Fruit fly (Drosophila melanogaster): ENCODE data around the gene Yif1.

Gene Yif1

DNA sequence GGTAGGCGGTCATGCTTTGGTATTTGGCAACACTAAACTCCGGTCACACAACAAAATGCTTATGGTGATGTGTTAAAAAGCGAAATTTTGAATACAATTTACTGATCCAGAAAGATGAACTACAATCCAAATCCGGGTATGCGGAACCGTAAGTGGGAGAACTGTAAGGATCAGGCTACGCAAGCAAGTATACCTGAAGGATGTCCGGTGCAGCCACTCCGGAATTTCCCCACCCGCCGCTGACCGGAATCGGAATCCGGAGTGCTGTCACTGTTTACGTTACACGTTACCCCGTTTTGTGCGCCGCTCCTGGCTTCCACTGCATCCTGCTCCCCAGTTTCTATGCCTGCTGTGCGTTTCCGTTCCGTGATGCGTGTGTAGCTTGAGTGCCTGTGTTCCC is at the start of gene Yif1:
Yif1 (plus strand) TSS at position 8 of the 400 bp plus-strand sequence.
- peak; percentile 87 for TF ChIP-seq CG1621 (tag; optimal IDR thresholded peaks at IDR 0.05)
- TF ChIP-seq CG3919 (GFP tag; optimal IDR thresholded peaks at IDR 0.05), result no peak
- no peak for TF ChIP-seq CG10631 (GFP tag; optimal IDR thresholded peaks at IDR 0.05)

DNA sequence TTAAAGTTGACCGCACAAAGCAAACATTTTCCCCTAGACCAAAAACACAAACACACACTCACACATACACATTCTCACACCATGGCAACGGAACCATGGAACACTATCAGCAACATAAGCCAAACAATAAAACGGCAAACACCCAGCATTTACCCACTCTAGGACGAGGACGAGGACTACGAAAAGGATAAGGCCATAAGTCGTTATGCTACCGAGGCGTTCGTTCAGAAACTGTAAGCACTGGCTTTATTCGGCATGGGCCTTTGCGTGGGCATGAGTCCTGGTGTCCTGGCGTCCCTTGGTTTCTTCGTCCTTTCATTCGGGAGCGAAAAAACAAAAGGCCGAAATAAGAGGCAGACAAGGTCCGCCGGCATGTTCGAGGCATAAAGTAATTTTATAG is 47.4 kb upstream of the Yif1 start:
- TF ChIP-seq CG6808 (GFP tag; optimal IDR thresholded peaks at IDR 0.05), result no peak

DNA sequence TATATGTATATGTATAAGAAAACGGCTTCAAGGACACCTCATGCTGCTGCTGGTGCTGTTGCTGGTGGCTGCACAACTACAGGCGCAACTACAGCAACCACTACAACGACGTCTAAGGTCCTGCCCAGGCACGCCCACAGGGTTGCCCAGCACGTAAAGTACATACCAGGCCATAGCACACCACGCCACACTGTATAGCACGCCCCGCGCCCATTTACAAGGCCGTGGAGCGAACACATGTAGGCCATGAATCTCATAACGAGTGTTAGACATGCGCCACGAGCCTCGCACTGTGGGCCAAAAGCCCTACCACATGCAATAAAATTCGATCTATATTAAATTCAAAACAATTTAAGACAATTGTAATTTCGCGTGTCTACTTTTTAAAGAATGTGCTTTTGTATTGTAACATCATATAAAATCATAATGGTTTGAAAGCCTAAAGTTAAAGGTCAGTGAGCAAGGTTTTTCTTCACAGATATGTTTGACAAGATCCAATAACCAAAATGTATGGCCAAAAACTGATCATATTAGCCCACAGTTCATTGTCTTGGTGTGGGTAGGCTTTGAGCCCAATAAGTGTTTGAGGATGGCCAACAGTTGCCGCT is 46.0 kb upstream of the Yif1 start:
- peak; percentile 6 for TF ChIP-seq CG32006 (GFP tag; optimal IDR thresholded peaks at IDR 0.05)
- no peak for TF ChIP-seq Ets96B (tag; optimal IDR thresholded peaks at IDR 0.05)

DNA sequence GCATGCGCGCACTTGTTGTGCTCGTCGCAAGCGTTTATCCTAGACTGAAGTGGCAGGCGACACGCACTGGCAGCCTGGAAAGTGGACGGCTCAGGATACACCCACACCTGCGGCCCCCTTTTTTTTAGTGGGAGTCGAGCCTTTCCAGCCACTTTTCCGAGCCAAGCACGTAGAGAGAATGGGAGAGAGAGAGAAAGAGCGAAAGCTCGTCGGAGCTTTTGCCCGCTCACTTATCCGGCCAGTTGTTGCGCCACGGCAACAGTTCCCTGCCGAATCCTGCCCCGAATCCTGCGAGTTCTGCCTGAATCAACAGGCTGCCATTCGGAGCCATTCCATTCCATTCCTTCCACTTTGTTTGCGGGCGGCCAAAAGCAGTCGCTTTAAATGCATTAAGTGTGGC is 35.7 kb upstream of the Yif1 start, which contains the start of gene beat-VII:
beat-VII (minus strand) TSS at position 20 of the 400 bp plus-strand sequence.
- TF ChIP-seq CG7368 (GFP tag; optimal IDR thresholded peaks at IDR 0.05) (peak; percentile 1), CG31627 (GFP tag; optimal IDR thresholded peaks at IDR 0.05) (no peak)

DNA sequence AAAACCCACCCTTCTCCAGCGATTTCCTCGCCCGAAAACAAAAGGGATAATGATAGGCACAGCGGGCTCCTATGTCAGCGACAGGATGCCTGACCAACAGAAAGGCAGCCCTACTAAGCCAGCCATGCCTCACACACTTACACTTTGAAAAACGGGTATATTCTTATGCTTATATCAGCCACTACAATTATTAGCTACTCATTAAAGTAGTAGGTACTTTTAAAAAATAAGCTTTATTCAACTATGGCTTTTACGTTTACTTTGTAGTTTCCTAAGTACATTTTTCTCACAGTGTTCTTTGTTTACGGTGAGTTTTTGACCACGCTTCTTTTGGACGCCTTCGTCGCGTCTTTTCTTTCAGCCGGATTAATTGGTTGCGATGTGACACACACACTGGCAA is 27.5 kb upstream of the Yif1 start:
- TF ChIP-seq Blimp-1 (GFP tag; optimal IDR thresholded peaks at IDR 0.05) (no peak), achi (GFP tag; optimal IDR thresholded peaks at IDR 0.05) (no peak), Met (GFP tag; optimal IDR thresholded peaks at IDR 0.05) (no peak), dac (GFP tag; optimal IDR thresholded peaks at IDR 0.05) (no peak), CG34406 (GFP tag; optimal IDR thresholded peaks at IDR 0.05) (no peak), Eip78C (GFP tag) (no peak), CG9139 (GFP tag; optimal IDR thresholded peaks at IDR 0.05) (no peak), CG11902 (GFP tag; optimal IDR thresholded peaks at IDR 0.05) (no peak), eg (GFP tag; IDR thresholded peaks at IDR 0.05) (no peak), CG8632 (GFP tag; optimal IDR thresholded peaks at IDR 0.05) (no peak), Ets21C (GFP tag; optimal IDR thresholded peaks at IDR 0.05) (no peak), CG6854 (GFP tag; optimal IDR thresholded peaks at IDR 0.05) (no peak), CG7368 (GFP tag; optimal IDR thresholded peaks at IDR 0.05) (no peak), Eip75B (GFP tag; optimal IDR thresholded peaks at IDR 0.05) (no peak), CG3032 (tag; optimal IDR thresholded peaks at IDR 0.05) (no peak), Hr4 (GFP tag; optimal IDR thresholded peaks at IDR 0.05) (no peak), Smox (GFP tag; optimal IDR thresholded peaks at IDR 0.05) (no peak), CG15336 (GFP tag; IDR thresholded peaks at IDR 0.05) (no peak)

DNA sequence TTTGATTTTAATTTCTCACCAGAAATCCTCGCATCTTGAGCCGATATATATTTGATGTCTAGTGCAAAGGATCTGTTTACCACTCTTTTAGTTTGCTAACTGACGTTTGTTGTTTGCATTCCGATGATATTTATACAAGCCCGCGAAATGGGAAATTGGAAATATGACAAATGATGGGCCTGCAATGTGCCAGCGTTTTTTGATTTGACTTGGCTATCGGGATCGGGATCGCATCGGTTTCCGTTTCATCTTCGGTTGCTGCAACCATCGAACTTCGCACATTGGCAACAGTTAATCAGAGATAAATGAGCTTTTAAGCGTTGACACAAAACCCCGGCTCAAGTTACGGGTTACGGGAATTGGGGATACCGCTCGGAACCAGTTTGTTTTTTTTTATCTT is 24.2 kb upstream of the Yif1 start, which contains the start of gene TwdlQ:
TwdlQ (minus strand) TSS at position 101 of the 400 bp plus-strand sequence.
- no peak for TF ChIP-seq Blimp-1 (GFP tag; optimal IDR thresholded peaks at IDR 0.05)
- TF ChIP-seq eg (GFP tag; IDR thresholded peaks at IDR 0.05), result no peak
- no peak for TF ChIP-seq CG1621 (tag; optimal IDR thresholded peaks at IDR 0.05)
- TF ChIP-seq CG3032 (tag; optimal IDR thresholded peaks at IDR 0.05), result no peak
- no peak for TF ChIP-seq OdsH (GFP tag; optimal IDR thresholded peaks at IDR 0.05)
- no peak for TF ChIP-seq CG16779 (tag; optimal IDR thresholded peaks at IDR 0.05)
- TF ChIP-seq Hr39 (GFP tag; optimal IDR thresholded peaks at IDR 0.05), result no peak
- TF ChIP-seq Hr38 (GFP tag; optimal IDR thresholded peaks at IDR 0.05), result no peak
- no peak for TF ChIP-seq CG31627 (GFP tag; optimal IDR thresholded peaks at IDR 0.05)
- TF ChIP-seq spab (GFP tag; optimal IDR thresholded peaks at IDR 0.05), result no peak
- TF ChIP-seq Eip78C (GFP tag), result no peak
- no peak for TF ChIP-seq svp (GFP tag)
